Worm (Caenorhabditis elegans): ENCODE results near the gene R07E4.3.

DNA sequence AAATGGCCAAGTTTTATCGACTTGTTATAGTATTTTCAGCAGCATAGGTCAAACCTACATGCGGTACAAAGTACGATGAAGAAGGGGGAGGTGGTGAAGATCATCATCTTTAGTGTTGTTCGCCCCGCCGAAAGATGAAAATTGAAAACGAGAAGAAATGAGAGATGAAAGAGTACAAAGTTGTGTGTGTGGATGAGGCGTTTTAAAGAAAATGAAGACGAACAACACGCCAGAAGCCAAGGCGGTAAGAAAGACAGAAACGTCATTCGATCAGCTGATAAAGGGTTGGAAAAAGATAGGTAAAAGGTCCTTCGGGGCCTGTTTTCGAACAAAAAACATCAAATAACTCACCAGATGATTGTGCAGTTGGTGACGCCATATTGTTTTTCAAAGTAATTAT is 9.3 kb upstream of the R07E4.3 start:
- TF ChIP-seq ama-1 (optimal IDR thresholded peaks at IDR 0.05) (no peak), flt-1 (GFP tag; IDR thresholded peaks at IDR 0.05) (no peak), scrt-1 (GFP tag; IDR thresholded peaks at IDR 0.05) (no peak), ets-7 (tag; optimal IDR thresholded peaks at IDR 0.05) (no peak), F13C5.2 (tag; optimal IDR thresholded peaks at IDR 0.05) (no peak), B0310.2 (tag; optimal IDR thresholded peaks at IDR 0.05) (no peak), ceh-13 (GFP tag; optimal IDR thresholded peaks at IDR 0.05) (no peak), sea-1 (GFP tag; conservative IDR thresholded peaks at IDR 0.05) (no peak), tra-4 (tag; optimal IDR thresholded peaks at IDR 0.05) (no peak), hmg-4 (GFP tag; optimal IDR thresholded peaks at IDR 0.05) (no peak), tbx-37 (GFP tag; conservative IDR thresholded peaks at IDR 0.05) (no peak), pes-1 (GFP tag; IDR thresholded peaks at IDR 0.05) (no peak), ceh-36 (tag; optimal IDR thresholded peaks at IDR 0.05) (no peak), hnd-1 (tag; optimal IDR thresholded peaks at IDR 0.05) (no peak)

All from whole organism, early embryonic.